Fruit fly (Drosophila melanogaster): ENCODE data around the gene IntS6.

DNA sequence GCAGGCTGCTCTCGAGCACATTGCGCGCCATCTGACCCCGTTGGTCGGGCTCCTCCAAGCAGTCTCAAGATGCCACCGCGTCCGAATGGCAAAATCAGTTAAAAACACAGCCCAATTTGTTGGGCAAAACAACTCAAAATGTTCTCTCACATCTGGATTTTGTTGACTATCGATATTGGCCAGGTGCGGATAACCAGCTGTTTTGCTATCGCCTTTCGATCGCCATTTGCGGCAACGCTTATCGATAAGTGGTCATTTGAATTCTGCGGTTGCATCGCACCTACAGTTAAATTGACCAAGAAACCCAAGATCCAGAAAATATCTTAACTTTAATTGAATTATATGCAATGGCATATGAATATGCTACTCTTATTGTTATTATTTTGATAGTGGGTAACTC is 52.0 kb downstream of the IntS6 start, which contains the start of gene CG3149:
- TF ChIP-seq pan (optimal IDR thresholded peaks at IDR 0.05) (no peak), usp (GFP tag; optimal IDR thresholded peaks at IDR 0.05) (no peak)
